In genomic region chrX:10473510-10474212, dm6 we compare ENCODE assay signal across 1 fruit fly cellular context.
TF ChIP-seq lines count a peak whose summit lies in the region.

Gene CG2889, plus strand, starts transcription at chrX:10473938.

TF ChIP-seq in whole organism, embryonic, 481 proteins besides CTCF, POLR2A, EP300 and RAD21 (continued from another document):
- no peak for TF ChIP-seq nau (GFP tag; optimal IDR thresholded peaks at IDR 0.05; lab: Kevin White, UChicago)
- no peak for TF ChIP-seq CG17361 (GFP tag; IDR thresholded peaks at IDR 0.05; lab: Robert Waterston, UW)
- peak; percentile 39 for TF ChIP-seq MBD-R2 (GFP tag; IDR thresholded peaks at IDR 0.05; lab: Robert Waterston, UW)
- TF ChIP-seq nerfin-1 (tag; optimal IDR thresholded peaks at IDR 0.05; lab: Kevin White, UChicago) = no peak
- peak; percentile 41 for TF ChIP-seq YL-1 (GFP tag; optimal IDR thresholded peaks at IDR 0.05; lab: Kevin White, UChicago)
- peak; percentile 41 for TF ChIP-seq pho (GFP tag; optimal IDR thresholded peaks at IDR 0.05; lab: Kevin White, UChicago)
- peak; percentile 38 for TF ChIP-seq CG4617 (GFP tag; optimal IDR thresholded peaks at IDR 0.05; lab: Kevin White, UChicago; ENCODE audit: borderline replicate concordance)
- peak; percentile 1 for TF ChIP-seq grau (tag; optimal IDR thresholded peaks at IDR 0.05; lab: Kevin White, UChicago)
- peak; percentile 37; the same call in 1 of the 2 replicates for TF ChIP-seq Rfx (GFP tag; IDR thresholded peaks at IDR 0.05; lab: Robert Waterston, UW)
- TF ChIP-seq CG18599 (GFP tag; optimal IDR thresholded peaks at IDR 0.05; lab: Kevin White, UChicago) = peak; percentile 6
- TF ChIP-seq dati (GFP tag; IDR thresholded peaks at IDR 0.05; lab: Robert Waterston, UW) = no peak
- peak; percentile 63 for TF ChIP-seq CG3847 (GFP tag; IDR thresholded peaks at IDR 0.05; lab: Robert Waterston, UW)
- peak; percentile 7 for TF ChIP-seq pum (GFP tag; optimal IDR thresholded peaks at IDR 0.05; lab: Kevin White, UChicago)
- peak; percentile 27 for TF ChIP-seq zfh2 (GFP tag; optimal IDR thresholded peaks at IDR 0.05; lab: Kevin White, UChicago)
- TF ChIP-seq CG7271 (tag; optimal IDR thresholded peaks at IDR 0.05; lab: Kevin White, UChicago) = no peak
- TF ChIP-seq exex (tag; optimal IDR thresholded peaks at IDR 0.05; lab: Kevin White, UChicago) = no peak
- no peak for TF ChIP-seq CG5245 (GFP tag; optimal IDR thresholded peaks at IDR 0.05; lab: Kevin White, UChicago)
- peak; percentile 29 for TF ChIP-seq Lhr (GFP tag; optimal IDR thresholded peaks at IDR 0.05; lab: Kevin White, UChicago)
- TF ChIP-seq CG32532 (GFP tag; IDR thresholded peaks at IDR 0.05; lab: Robert Waterston, UW) = peak; percentile 32; the same call in 1 of the 2 replicates
- no peak for TF ChIP-seq pan (optimal IDR thresholded peaks at IDR 0.05; lab: Kevin White, UChicago)
- TF ChIP-seq pan (GFP tag; optimal IDR thresholded peaks at IDR 0.05 in 1 of 2, IDR thresholded peaks at IDR 0.05 in 1 of 2) = peak in 1 of 2 experiments; percentile 33
- no peak for TF ChIP-seq sisA (GFP tag; IDR thresholded peaks at IDR 0.05; lab: Robert Waterston, UW)
- peak; percentile 38; the same call in 1 of the 2 replicates for TF ChIP-seq CG42726 (GFP tag; IDR thresholded peaks at IDR 0.05; lab: Robert Waterston, UW; ENCODE audit: partially characterized antibody)
- TF ChIP-seq Opbp (GFP tag; IDR thresholded peaks at IDR 0.05; lab: Robert Waterston, UW; ENCODE audit: partially characterized antibody) = peak; percentile 50; the same call in 2 of the 3 replicates
- 0 out of 2 replicates have a peak, but pooled peaks have one; percentile 27 for TF ChIP-seq CG32767 (GFP tag; IDR thresholded peaks at IDR 0.05; lab: Robert Waterston, UW)
- no peak for TF ChIP-seq Lim3 (GFP tag; IDR thresholded peaks at IDR 0.05; lab: Robert Waterston, UW)
- peak; percentile 53; the same call in 1 of the 2 replicates for TF ChIP-seq inv (GFP tag; IDR thresholded peaks at IDR 0.05; lab: Robert Waterston, UW; ENCODE audit: partially characterized antibody)
- TF ChIP-seq hbn (GFP tag; IDR thresholded peaks at IDR 0.05; lab: Robert Waterston, UW; ENCODE audit: partially characterized antibody) = no peak; the same call in 1 of the 2 replicates
- peak; percentile 25 for TF ChIP-seq CG14710 (tag; optimal IDR thresholded peaks at IDR 0.05; lab: Kevin White, UChicago)
- TF ChIP-seq CG8388 (GFP tag; optimal IDR thresholded peaks at IDR 0.05; lab: Kevin White, UChicago) = no peak
- TF ChIP-seq unc-4 (GFP tag; IDR thresholded peaks at IDR 0.05; lab: Robert Waterston, UW; ENCODE audit: partially characterized antibody) = 0 out of 2 replicates have a peak, but pooled peaks have one; percentile 27
- peak; percentile 41; the same call in 1 of the 2 replicates for TF ChIP-seq CG9215 (GFP tag; IDR thresholded peaks at IDR 0.05; lab: Robert Waterston, UW)
- no peak for TF ChIP-seq tna (GFP tag; IDR thresholded peaks at IDR 0.05; lab: Robert Waterston, UW; ENCODE audit: partially characterized antibody)
- peak; percentile 69; the same call in 2 of the 3 replicates for TF ChIP-seq knrl (GFP tag; IDR thresholded peaks at IDR 0.05; lab: Robert Waterston, UW; ENCODE audit: partially characterized antibody)
- TF ChIP-seq CG2712 (tag; optimal IDR thresholded peaks at IDR 0.05; lab: Kevin White, UChicago) = peak; percentile 68
- TF ChIP-seq ken (GFP tag; IDR thresholded peaks at IDR 0.05; lab: Robert Waterston, UW) = peak; percentile 44; the same call in 1 of the 3 replicates
- peak; percentile 66 for TF ChIP-seq Dll (GFP tag; IDR thresholded peaks at IDR 0.05; lab: Robert Waterston, UW; ENCODE audit: partially characterized antibody)
- TF ChIP-seq lilli (GFP tag; optimal IDR thresholded peaks at IDR 0.05; lab: Kevin White, UChicago) = peak; percentile 32
- peak; percentile 41 for TF ChIP-seq CG2120 (GFP tag; optimal IDR thresholded peaks at IDR 0.05; lab: Kevin White, UChicago)
- no peak for TF ChIP-seq lov (optimal IDR thresholded peaks at IDR 0.05; lab: Kevin White, UChicago)
- TF ChIP-seq lov (GFP tag; IDR thresholded peaks at IDR 0.05; lab: Robert Waterston, UW) = 0 out of 3 replicates have a peak, but pooled peaks have one; percentile 26
- TF ChIP-seq CG13287 (GFP tag; IDR thresholded peaks at IDR 0.05; lab: Robert Waterston, UW; ENCODE audit: partially characterized antibody) = peak; percentile 60
- peak; percentile 75 for TF ChIP-seq BEAF-32 (GFP tag; optimal IDR thresholded peaks at IDR 0.05; lab: Kevin White, UChicago)
- no peak for TF ChIP-seq zf30C (GFP tag; optimal IDR thresholded peaks at IDR 0.05; lab: Kevin White, UChicago)
- TF ChIP-seq dm (GFP tag; optimal IDR thresholded peaks at IDR 0.05; lab: Kevin White, UChicago) = peak; percentile 59
- no peak for TF ChIP-seq ERR (GFP tag; optimal IDR thresholded peaks at IDR 0.05; lab: Kevin White, UChicago)
- peak; percentile 38 for TF ChIP-seq phol (tag; optimal IDR thresholded peaks at IDR 0.05; lab: Kevin White, UChicago)
- TF ChIP-seq BtbVII (GFP tag; optimal IDR thresholded peaks at IDR 0.05; lab: Kevin White, UChicago) = no peak
- 0 out of 3 replicates have a peak, but pooled peaks have one; percentile 25 for TF ChIP-seq otp (GFP tag; IDR thresholded peaks at IDR 0.05; lab: Robert Waterston, UW)
- peak; percentile 34; the same call in 1 of the 3 replicates for TF ChIP-seq mld (GFP tag; IDR thresholded peaks at IDR 0.05; lab: Robert Waterston, UW; ENCODE audit: partially characterized antibody)
- TF ChIP-seq Spps (tag; optimal IDR thresholded peaks at IDR 0.05; lab: Kevin White, UChicago) = no peak
- TF ChIP-seq CG9727 (GFP tag; optimal IDR thresholded peaks at IDR 0.05; lab: Kevin White, UChicago) = peak; percentile 20
- 0 out of 3 replicates have a peak, but pooled peaks have one; percentile 13 for TF ChIP-seq CG2199 (GFP tag; IDR thresholded peaks at IDR 0.05; lab: Robert Waterston, UW)
- peak; percentile 61 for TF ChIP-seq Ets97D (GFP tag; optimal IDR thresholded peaks at IDR 0.05; lab: Kevin White, UChicago)
- TF ChIP-seq Doc3 (GFP tag; IDR thresholded peaks at IDR 0.05; lab: Robert Waterston, UW; ENCODE audit: partially characterized antibody) = peak; percentile 48; the same call in 1 of the 3 replicates
- TF ChIP-seq crol (GFP tag; IDR thresholded peaks at IDR 0.05; lab: Robert Waterston, UW) = no peak
- TF ChIP-seq nmo (GFP tag; optimal IDR thresholded peaks at IDR 0.05; lab: Kevin White, UChicago) = peak; percentile 46
- TF ChIP-seq disco-r (GFP tag; optimal IDR thresholded peaks at IDR 0.05; lab: Kevin White, UChicago) = no peak
- no peak for TF ChIP-seq CG8765 (GFP tag; IDR thresholded peaks at IDR 0.05; lab: Robert Waterston, UW)
- 0 out of 2 replicates have a peak, but pooled peaks have one; percentile 10 for TF ChIP-seq vvl (GFP tag; IDR thresholded peaks at IDR 0.05; lab: Robert Waterston, UW)
- TF ChIP-seq slp2 (GFP tag; optimal IDR thresholded peaks at IDR 0.05; lab: Kevin White, UChicago) = peak; percentile 34
- TF ChIP-seq CG8924 (tag; optimal IDR thresholded peaks at IDR 0.05; lab: Kevin White, UChicago) = peak; percentile 2
- TF ChIP-seq Med (GFP tag; lab: Kevin White, UChicago) = peak; percentile 88
- TF ChIP-seq br (optimal IDR thresholded peaks at IDR 0.05; lab: Kevin White, UChicago) = no peak
- peak; percentile 59; the same call in 2 of the 3 replicates for TF ChIP-seq ci (GFP tag; IDR thresholded peaks at IDR 0.05; lab: Robert Waterston, UW)
- TF ChIP-seq ind (GFP tag; optimal IDR thresholded peaks at IDR 0.05; lab: Kevin White, UChicago) = peak; percentile 14
- TF ChIP-seq Sin3A (optimal IDR thresholded peaks at IDR 0.05; lab: Kevin White, UChicago) = peak; percentile 63
- peak; percentile 45 for TF ChIP-seq CG14441 (GFP tag; IDR thresholded peaks at IDR 0.05; lab: Robert Waterston, UW)
- 0 out of 2 replicates have a peak, but pooled peaks have one; percentile 35 for TF ChIP-seq Rx (GFP tag; IDR thresholded peaks at IDR 0.05; lab: Robert Waterston, UW)
- TF ChIP-seq hb (GFP tag; IDR thresholded peaks at IDR 0.05; lab: Robert Waterston, UW; ENCODE audit: partially characterized antibody) = 0 out of 3 replicates have a peak, but pooled peaks have one; percentile 55
- peak; percentile 48; the same call in 1 of the 2 replicates for TF ChIP-seq slbo (GFP tag; IDR thresholded peaks at IDR 0.05; lab: Robert Waterston, UW)
- TF ChIP-seq gsb-n (tag; optimal IDR thresholded peaks at IDR 0.05; lab: Kevin White, UChicago) = peak; percentile 30
- peak; percentile 1 for TF ChIP-seq psq (GFP tag; optimal IDR thresholded peaks at IDR 0.05; lab: Kevin White, UChicago)
- no peak for TF ChIP-seq Mad (GFP tag; optimal IDR thresholded peaks at IDR 0.05; lab: Kevin White, UChicago)
- peak; percentile 26; the same call in 1 of the 3 replicates for TF ChIP-seq zfh1 (GFP tag; IDR thresholded peaks at IDR 0.05; lab: Robert Waterston, UW)
- no peak for TF ChIP-seq HLH3B (GFP tag; IDR thresholded peaks at IDR 0.05; lab: Robert Waterston, UW)
- no peak for TF ChIP-seq jumu (GFP tag; optimal IDR thresholded peaks at IDR 0.05; lab: Kevin White, UChicago)
- peak; percentile 23 for TF ChIP-seq CG17802 (tag; optimal IDR thresholded peaks at IDR 0.05; lab: Kevin White, UChicago)
- no peak for TF ChIP-seq ato (GFP tag; IDR thresholded peaks at IDR 0.05; lab: Robert Waterston, UW; ENCODE audit: partially characterized antibody)
- TF ChIP-seq MESR4 (GFP tag; optimal IDR thresholded peaks at IDR 0.05; lab: Kevin White, UChicago) = peak; percentile 15
- no peak for TF ChIP-seq onecut (GFP tag; IDR thresholded peaks at IDR 0.05; lab: Robert Waterston, UW)
- peak; percentile 67 for TF ChIP-seq Scr (GFP tag; IDR thresholded peaks at IDR 0.05; lab: Robert Waterston, UW; ENCODE audit: partially characterized antibody)
- peak; percentile 52 for TF ChIP-seq CG9932 (GFP tag; IDR thresholded peaks at IDR 0.05; lab: Robert Waterston, UW)
- peak; percentile 59; the same call in 2 of the 3 replicates for TF ChIP-seq CG6791 (GFP tag; IDR thresholded peaks at IDR 0.05; lab: Robert Waterston, UW; ENCODE audit: partially characterized antibody)
- peak; percentile 43 for TF ChIP-seq CG12659 (GFP tag; optimal IDR thresholded peaks at IDR 0.05; lab: Kevin White, UChicago)
- no peak for TF ChIP-seq CG11093 (GFP tag; IDR thresholded peaks at IDR 0.05; lab: Robert Waterston, UW)
- TF ChIP-seq Bgb (GFP tag; IDR thresholded peaks at IDR 0.05; lab: Robert Waterston, UW; ENCODE audit: partially characterized antibody) = peak; percentile 65; the same call in 1 of the 2 replicates
- TF ChIP-seq Antp (GFP tag; optimal IDR thresholded peaks at IDR 0.05; lab: Kevin White, UChicago) = peak; percentile 48
- TF ChIP-seq zen (tag; optimal IDR thresholded peaks at IDR 0.05; lab: Kevin White, UChicago) = peak; percentile 80
